Fruit fly (Drosophila melanogaster): Measurements from ENCODE around the gene CG17612.

CG17612 gene

DNA sequence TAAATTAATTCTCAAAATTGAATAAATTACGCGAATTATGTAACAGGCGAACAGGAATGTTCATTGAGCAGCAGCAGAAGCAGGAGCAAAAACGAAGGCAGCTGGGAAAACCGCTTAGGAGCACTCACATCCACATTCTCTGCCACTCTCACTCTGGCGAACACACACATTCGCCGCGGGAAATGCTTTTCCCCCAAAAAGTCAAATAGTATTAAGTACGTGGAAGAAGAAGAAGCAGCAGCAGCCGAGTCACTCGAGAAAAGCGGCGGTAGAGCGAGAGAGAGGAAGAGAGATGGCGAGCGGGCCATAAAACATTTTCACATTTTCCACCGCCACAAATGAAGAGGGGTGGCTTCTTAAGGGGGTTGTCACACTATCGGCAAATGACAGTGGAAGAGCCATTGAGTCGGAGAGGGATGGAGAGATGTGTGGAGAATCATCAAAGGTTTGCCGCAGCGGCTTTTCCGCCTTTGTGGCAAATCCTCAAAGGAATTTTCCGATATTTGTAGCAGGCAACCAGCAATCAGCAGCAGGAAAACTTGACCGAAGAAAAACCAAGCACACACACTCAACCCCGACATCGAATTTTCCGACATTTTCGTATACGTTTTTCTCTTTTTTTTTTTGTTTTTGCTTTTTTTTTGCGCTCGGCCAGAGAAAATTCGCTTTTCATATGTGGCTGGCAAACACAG is 35.8 kb downstream of the CG17612 start:
- TF ChIP-seq CG5204 (GFP tag; optimal IDR thresholded peaks at IDR 0.05) (no peak), Hr96 (GFP tag; optimal IDR thresholded peaks at IDR 0.05) (peak; percentile 9), tj (GFP tag; optimal IDR thresholded peaks at IDR 0.05) (no peak), CG11617 (GFP tag; optimal IDR thresholded peaks at IDR 0.05) (no peak), CG7045 (GFP tag; optimal IDR thresholded peaks at IDR 0.05) (no peak), CG7101 (tag; optimal IDR thresholded peaks at IDR 0.05) (no peak), CG1620 (GFP tag; optimal IDR thresholded peaks at IDR 0.05) (no peak), Crg-1 (GFP tag; optimal IDR thresholded peaks at IDR 0.05) (no peak), CG14711 (tag; optimal IDR thresholded peaks at IDR 0.05) (no peak), pad (GFP tag; optimal IDR thresholded peaks at IDR 0.05) (peak; percentile 14), kay (GFP tag; ENCODE audit: borderline replicate concordance) (no peak)

DNA sequence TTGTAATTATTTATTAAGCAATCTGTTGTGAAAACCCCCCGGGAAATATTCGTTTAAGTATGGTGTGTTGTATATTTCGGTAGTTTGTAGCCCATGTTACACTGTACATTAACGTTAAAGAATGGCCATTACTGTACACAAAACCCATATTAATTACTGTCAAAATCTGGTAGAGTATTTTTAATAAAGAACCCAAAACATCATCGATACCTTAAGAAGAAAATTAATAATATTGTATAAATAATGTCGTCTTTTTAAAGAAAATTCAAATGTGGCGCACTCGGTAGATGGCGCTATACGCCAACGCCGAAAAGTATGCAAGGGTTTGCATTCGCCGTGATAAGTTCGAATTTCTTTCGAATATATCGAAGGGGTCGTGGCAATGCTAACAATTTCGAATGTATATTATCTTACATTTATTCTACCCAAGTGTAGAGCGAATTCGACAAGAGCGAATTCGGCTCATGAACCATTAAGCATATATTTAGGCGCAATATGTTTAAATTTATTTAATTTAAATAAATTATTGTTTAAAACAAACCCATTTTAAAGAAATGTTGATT is 36.9 kb downstream of the CG17612 start:
- TF ChIP-seq pad (GFP tag; optimal IDR thresholded peaks at IDR 0.05) (peak; percentile 8), kay (GFP tag; ENCODE audit: borderline replicate concordance) (no peak), CG7045 (GFP tag; optimal IDR thresholded peaks at IDR 0.05) (no peak), bab1 (GFP tag; optimal IDR thresholded peaks at IDR 0.05) (peak; percentile 52), CG7101 (tag; optimal IDR thresholded peaks at IDR 0.05) (peak; percentile 2), cic (GFP tag; optimal IDR thresholded peaks at IDR 0.05) (no peak), tj (GFP tag; optimal IDR thresholded peaks at IDR 0.05) (no peak)

DNA sequence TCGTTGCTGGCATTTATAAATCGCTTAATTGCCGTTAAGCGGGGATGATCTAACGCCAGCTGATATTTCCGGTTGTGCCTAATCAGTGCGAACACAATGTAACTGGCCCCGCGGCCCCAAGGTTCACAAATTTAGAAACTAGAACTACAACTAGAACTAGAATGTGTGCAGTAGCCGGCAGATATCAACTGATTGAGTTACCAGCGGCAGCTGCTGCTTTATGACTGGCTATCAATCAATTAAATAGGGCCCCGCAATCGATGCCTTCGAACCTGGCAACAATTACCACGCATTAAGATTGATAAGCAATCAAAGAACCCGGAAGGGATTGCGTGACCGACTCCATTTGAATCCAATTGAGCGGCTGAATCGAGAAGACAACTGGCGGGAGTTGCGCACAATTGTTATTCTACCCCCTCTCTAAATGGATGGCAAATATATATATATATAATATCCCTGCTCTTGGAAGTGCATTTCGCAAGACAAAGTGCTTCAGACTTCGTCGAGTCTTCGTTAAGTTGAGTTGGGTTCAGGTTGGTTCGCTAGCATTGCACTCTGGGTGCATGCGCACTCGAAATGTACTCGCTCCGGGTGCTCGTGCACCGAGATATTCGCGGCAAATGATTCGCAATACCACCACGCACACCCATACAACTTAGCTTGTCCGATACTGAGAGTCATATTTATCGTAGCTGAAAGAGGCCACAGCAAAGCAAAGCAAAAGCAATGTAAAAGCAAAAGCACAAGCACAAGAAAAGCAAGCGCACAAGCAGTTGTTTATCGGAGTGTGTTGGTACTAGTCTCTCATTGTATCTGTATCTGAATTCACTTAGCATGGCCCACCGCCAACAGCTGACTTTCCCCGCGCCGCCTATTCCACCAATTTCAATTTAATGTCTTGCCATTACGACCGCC is 42.5 kb downstream of the CG17612 start:
- peak; percentile 55 for TF ChIP-seq kay (GFP tag; ENCODE audit: borderline replicate concordance)
- TF ChIP-seq cic (GFP tag; optimal IDR thresholded peaks at IDR 0.05): peak; percentile 58
- no peak for TF ChIP-seq ovo (GFP tag; optimal IDR thresholded peaks at IDR 0.05)
- peak; percentile 94 for TF ChIP-seq Hr96 (GFP tag; optimal IDR thresholded peaks at IDR 0.05)
- TF ChIP-seq CG33017 (tag; optimal IDR thresholded peaks at IDR 0.05): peak; percentile 1

DNA sequence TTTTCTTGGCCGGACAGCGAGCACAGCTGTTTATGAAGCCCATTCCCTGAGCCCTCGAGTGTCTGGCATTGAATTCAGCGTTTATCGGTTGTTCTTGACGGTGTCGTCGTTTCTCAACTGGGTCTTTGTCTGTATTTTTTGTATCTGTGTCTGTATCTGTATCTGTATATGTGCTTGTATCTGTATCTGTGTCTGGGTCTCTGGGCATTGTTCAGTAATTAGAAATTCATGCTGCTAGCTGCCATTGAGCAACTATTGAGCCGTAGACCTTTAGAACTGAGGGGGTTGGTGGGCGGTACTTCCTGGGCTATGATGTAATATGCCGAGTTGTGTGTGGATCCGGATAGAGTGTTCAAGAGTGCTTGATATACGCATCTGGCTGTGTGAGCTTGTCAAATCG is 46.6 kb downstream of the CG17612 start:
- TF ChIP-seq kay (GFP tag; ENCODE audit: borderline replicate concordance) (no peak), bab1 (GFP tag; optimal IDR thresholded peaks at IDR 0.05) (no peak), CG14711 (tag; optimal IDR thresholded peaks at IDR 0.05) (no peak), Hr96 (GFP tag; optimal IDR thresholded peaks at IDR 0.05) (no peak), Mnt (GFP tag; optimal IDR thresholded peaks at IDR 0.05) (no peak), ovo (GFP tag; optimal IDR thresholded peaks at IDR 0.05) (no peak), CG1620 (GFP tag; optimal IDR thresholded peaks at IDR 0.05) (no peak), CG12768 (GFP tag; optimal IDR thresholded peaks at IDR 0.05) (no peak), CG7045 (GFP tag; optimal IDR thresholded peaks at IDR 0.05) (no peak), Clk (GFP tag; optimal IDR thresholded peaks at IDR 0.05) (no peak), Crg-1 (GFP tag; optimal IDR thresholded peaks at IDR 0.05) (no peak), CG5204 (GFP tag; optimal IDR thresholded peaks at IDR 0.05) (no peak), tj (GFP tag; optimal IDR thresholded peaks at IDR 0.05) (no peak), pad (GFP tag; optimal IDR thresholded peaks at IDR 0.05) (no peak), CG11617 (GFP tag; optimal IDR thresholded peaks at IDR 0.05) (no peak), CG7101 (tag; optimal IDR thresholded peaks at IDR 0.05) (no peak), toe (GFP tag; optimal IDR thresholded peaks at IDR 0.05) (no peak), cic (GFP tag; optimal IDR thresholded peaks at IDR 0.05) (no peak), cnc (optimal IDR thresholded peaks at IDR 0.05) (no peak), CG33017 (tag; optimal IDR thresholded peaks at IDR 0.05) (no peak)

DNA sequence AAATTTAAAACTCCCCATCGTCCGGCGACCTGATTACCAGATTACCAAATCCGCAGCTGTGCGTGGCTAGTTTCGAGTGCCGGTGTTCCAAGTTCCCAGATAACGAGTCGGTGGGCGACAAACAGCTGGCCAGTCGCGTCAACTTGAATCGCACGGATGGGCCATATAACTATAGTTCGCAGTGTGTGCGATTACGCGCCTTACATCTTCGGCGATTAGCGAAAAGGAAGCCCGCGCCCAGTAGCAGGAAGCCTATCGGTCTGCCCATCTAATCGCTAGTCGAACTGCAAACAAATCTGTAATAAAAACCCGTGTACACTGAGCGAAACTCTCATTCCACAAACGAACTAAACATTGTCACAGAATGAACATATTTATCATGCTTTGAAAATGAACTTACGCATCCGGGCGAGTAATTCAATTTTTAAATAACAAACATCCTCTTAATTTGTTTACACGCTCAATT is 47.5 kb downstream of the CG17612 start:
- TF ChIP-seq pad (GFP tag; optimal IDR thresholded peaks at IDR 0.05) (no peak), cic (GFP tag; optimal IDR thresholded peaks at IDR 0.05) (no peak), toe (GFP tag; optimal IDR thresholded peaks at IDR 0.05) (no peak), CG12768 (GFP tag; optimal IDR thresholded peaks at IDR 0.05) (no peak), CG7101 (tag; optimal IDR thresholded peaks at IDR 0.05) (no peak), bab1 (GFP tag; optimal IDR thresholded peaks at IDR 0.05) (no peak), CG7045 (GFP tag; optimal IDR thresholded peaks at IDR 0.05) (no peak), CG11617 (GFP tag; optimal IDR thresholded peaks at IDR 0.05) (no peak), cnc (optimal IDR thresholded peaks at IDR 0.05) (no peak), ovo (GFP tag; optimal IDR thresholded peaks at IDR 0.05) (no peak)

DNA sequence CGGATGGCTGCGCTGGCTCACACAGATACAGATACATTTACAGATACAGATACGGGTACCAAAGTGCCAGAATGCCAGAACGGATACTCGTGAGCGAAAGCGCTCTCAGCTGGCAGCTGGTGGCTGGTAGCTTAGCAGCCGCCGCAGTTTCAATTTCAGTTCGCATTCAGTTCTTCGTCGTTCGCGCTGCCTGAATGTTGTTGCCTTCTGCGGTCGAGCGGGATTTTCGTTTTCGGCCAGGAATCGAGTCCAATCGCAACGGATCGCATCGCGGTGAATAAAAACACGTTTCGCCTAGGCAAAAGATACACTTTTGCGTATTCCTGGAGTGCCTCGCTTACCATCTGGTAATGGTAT is 48.8 kb downstream of the CG17612 start, which contains the start of gene Atet:
Gene Atet (plus strand): TSS at position 156 of the 357 bp plus-strand sequence.
- TF ChIP-seq CG7101 (tag; optimal IDR thresholded peaks at IDR 0.05) (no peak), cnc (optimal IDR thresholded peaks at IDR 0.05) (no peak), kay (GFP tag; ENCODE audit: borderline replicate concordance) (no peak), ovo (GFP tag; optimal IDR thresholded peaks at IDR 0.05) (peak; percentile 7), cic (GFP tag; optimal IDR thresholded peaks at IDR 0.05) (no peak), Mnt (GFP tag; optimal IDR thresholded peaks at IDR 0.05) (no peak), CG11617 (GFP tag; optimal IDR thresholded peaks at IDR 0.05) (no peak), bab1 (GFP tag; optimal IDR thresholded peaks at IDR 0.05) (peak; percentile 11), pad (GFP tag; optimal IDR thresholded peaks at IDR 0.05) (no peak), Hr96 (GFP tag; optimal IDR thresholded peaks at IDR 0.05) (peak; percentile 27), CG1620 (GFP tag; optimal IDR thresholded peaks at IDR 0.05) (no peak), Crg-1 (GFP tag; optimal IDR thresholded peaks at IDR 0.05) (no peak), CG33017 (tag; optimal IDR thresholded peaks at IDR 0.05) (no peak), Clk (GFP tag; optimal IDR thresholded peaks at IDR 0.05) (peak; percentile 41), tj (GFP tag; optimal IDR thresholded peaks at IDR 0.05) (peak; percentile 33)

Measured in whole organism, adult.